Fruit fly (Drosophila melanogaster): ENCODE measurements around the gene CG14204.

Gene CG14204

DNA sequence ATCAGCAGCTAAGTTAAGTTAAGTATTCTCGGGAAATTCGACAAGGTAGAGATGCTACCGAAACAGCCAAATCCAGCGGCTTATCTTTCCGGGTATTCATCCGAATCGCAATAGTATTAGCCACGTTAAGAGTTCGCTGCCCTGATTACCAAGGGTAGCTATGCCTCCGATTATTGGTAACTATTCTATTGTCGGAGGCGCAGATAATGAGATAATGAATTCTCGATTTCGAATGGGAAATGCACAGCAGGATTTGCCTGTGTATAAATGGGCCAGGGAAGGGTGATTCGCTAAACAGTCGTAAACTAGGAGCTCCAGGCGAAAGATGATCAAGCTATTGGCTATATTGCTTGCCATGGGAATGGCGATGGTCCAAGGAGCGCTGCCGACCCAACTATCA, at the start of gene CG14204:
TSS of gene CG14204 (plus strand) at position 301 of the 400 bp plus-strand sequence.
- TF ChIP-seq CG6272 (GFP tag; IDR thresholded peaks at IDR 0.05): no peak
- no peak for TF ChIP-seq usp (GFP tag; optimal IDR thresholded peaks at IDR 0.05)
- no peak for TF ChIP-seq CG15514 (GFP tag; optimal IDR thresholded peaks at IDR 0.05)
- no peak for TF ChIP-seq D (optimal IDR thresholded peaks at IDR 0.05)
- no peak for TF ChIP-seq D (GFP tag; optimal IDR thresholded peaks at IDR 0.05)
- TF ChIP-seq nau (GFP tag; optimal IDR thresholded peaks at IDR 0.05): no peak
- TF ChIP-seq CG12236 (GFP tag; optimal IDR thresholded peaks at IDR 0.05): no peak
- no peak for TF ChIP-seq Aef1 (GFP tag; IDR thresholded peaks at IDR 0.05)

dm6 chrX:19535394-19535793, 48.0 kb upstream of the CG14204 start:
- no peak for TF ChIP-seq cato (GFP tag; optimal IDR thresholded peaks at IDR 0.05; ENCODE audit: borderline replicate concordance)
- no peak for TF ChIP-seq abd-A (tag; optimal IDR thresholded peaks at IDR 0.05)
- no peak for TF ChIP-seq CG13624 (GFP tag; optimal IDR thresholded peaks at IDR 0.05)
- no peak for TF ChIP-seq CG8478 (optimal IDR thresholded peaks at IDR 0.05)
- no peak for TF ChIP-seq cwo (GFP tag; optimal IDR thresholded peaks at IDR 0.05)
- TF ChIP-seq tna (GFP tag; IDR thresholded peaks at IDR 0.05; ENCODE audit: partially characterized antibody): no peak
- peak; percentile 26 for TF ChIP-seq cg (GFP tag; optimal IDR thresholded peaks at IDR 0.05)
- TF ChIP-seq Nf-YC (tag; optimal IDR thresholded peaks at IDR 0.05): peak; percentile 88
- peak; percentile 88 for TF ChIP-seq Nf-YB (GFP tag; optimal IDR thresholded peaks at IDR 0.05)
- TF ChIP-seq CG3838 (GFP tag; optimal IDR thresholded peaks at IDR 0.05): no peak
- no peak for TF ChIP-seq CG1603 (tag; optimal IDR thresholded peaks at IDR 0.05)
- peak; percentile 9; the same call in 1 of the 2 replicates for TF ChIP-seq seq (GFP tag; IDR thresholded peaks at IDR 0.05)
- TF ChIP-seq repo (GFP tag; optimal IDR thresholded peaks at IDR 0.05): no peak

DNA sequence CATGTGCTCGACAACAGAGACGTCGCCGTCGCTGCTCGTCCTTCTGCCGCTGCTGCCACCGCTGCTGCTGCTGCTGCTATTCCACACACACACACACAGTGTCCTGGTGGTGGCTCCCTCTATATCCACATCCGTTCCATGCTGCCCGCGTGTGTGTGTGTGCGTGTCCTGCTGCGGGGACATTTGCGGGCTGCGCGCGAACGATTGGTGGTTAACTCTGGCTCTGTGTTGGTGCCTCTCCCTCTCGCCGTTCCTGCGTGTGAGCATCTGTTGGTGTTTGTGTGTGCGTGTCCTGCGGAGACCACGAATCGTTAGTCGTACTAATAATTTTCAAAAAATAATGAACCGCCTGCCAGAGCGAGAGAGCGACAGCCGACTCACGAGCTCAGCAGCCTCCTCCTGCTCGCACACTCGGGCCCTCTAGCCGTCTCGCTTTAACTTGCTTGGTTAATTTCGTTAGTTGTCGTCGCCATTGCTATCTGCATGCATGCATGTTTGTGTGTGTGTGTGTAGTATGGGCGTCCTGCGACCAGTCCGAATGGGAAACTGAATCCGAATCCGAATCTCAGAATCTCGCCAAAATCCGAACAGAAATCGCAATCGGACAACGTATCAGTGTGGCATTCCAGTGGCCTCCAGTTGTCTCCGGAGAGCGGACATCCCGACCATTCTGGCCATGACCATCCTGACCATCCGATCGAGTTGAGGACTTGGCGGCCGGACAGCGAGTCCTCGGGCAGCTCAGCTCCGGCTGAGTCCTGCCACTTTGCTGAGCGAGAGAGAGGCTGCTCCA, 37.4 kb upstream of the CG14204 start:
- TF ChIP-seq HmgZ (tag; optimal IDR thresholded peaks at IDR 0.05) (no peak), pum (GFP tag; optimal IDR thresholded peaks at IDR 0.05) (no peak), odd (GFP tag; optimal IDR thresholded peaks at IDR 0.05) (no peak), chif (GFP tag; optimal IDR thresholded peaks at IDR 0.05) (no peak), zen (tag; optimal IDR thresholded peaks at IDR 0.05) (peak; percentile 22), Abd-B (GFP tag; optimal IDR thresholded peaks at IDR 0.05) (no peak), CG12104 (GFP tag; optimal IDR thresholded peaks at IDR 0.05) (no peak), CG15073 (GFP tag; optimal IDR thresholded peaks at IDR 0.05) (no peak), dm (GFP tag; optimal IDR thresholded peaks at IDR 0.05) (no peak), CG18262 (tag; optimal IDR thresholded peaks at IDR 0.05) (no peak), Ets97D (GFP tag; optimal IDR thresholded peaks at IDR 0.05) (peak; percentile 35), pita (GFP tag; optimal IDR thresholded peaks at IDR 0.05) (no peak), ase (GFP tag; IDR thresholded peaks at IDR 0.05) (no peak), CG11093 (GFP tag; IDR thresholded peaks at IDR 0.05) (no peak), cad (GFP tag; optimal IDR thresholded peaks at IDR 0.05) (no peak), CTCF (GFP tag; optimal IDR thresholded peaks at IDR 0.05) (peak; percentile 81), dmrt99B (tag; optimal IDR thresholded peaks at IDR 0.05) (no peak), CG12219 (GFP tag; optimal IDR thresholded peaks at IDR 0.05) (no peak), CG7745 (tag; optimal IDR thresholded peaks at IDR 0.05) (no peak), CG13287 (GFP tag; IDR thresholded peaks at IDR 0.05; ENCODE audit: partially characterized antibody) (no peak), crol (GFP tag; IDR thresholded peaks at IDR 0.05) (peak; percentile 15; the same call in 1 of the 2 replicates), bigmax (GFP tag; optimal IDR thresholded peaks at IDR 0.05) (no peak), CG8924 (tag; optimal IDR thresholded peaks at IDR 0.05) (peak; percentile 15), CG10147 (GFP tag; optimal IDR thresholded peaks at IDR 0.05) (no peak), gro (GFP tag; optimal IDR thresholded peaks at IDR 0.05) (no peak), CG10267 (tag; optimal IDR thresholded peaks at IDR 0.05) (no peak), CG10366 (GFP tag; IDR thresholded peaks at IDR 0.05) (no peak), fu2 (GFP tag; optimal IDR thresholded peaks at IDR 0.05) (no peak)
